Worm (Caenorhabditis elegans): ENCODE measurements around the gene aat-6.
"Not testable (repeated sequence)": the region's sequence is repeated elsewhere in the genome, so short reads cannot be mapped to it uniquely, and the experiment has no call there.

- TF ChIP-seq klf-2 (GFP tag; conservative IDR thresholded peaks at IDR 0.05); T22C8.4 (GFP tag; IDR thresholded peaks at IDR 0.05); ref-1 (GFP tag; conservative IDR thresholded peaks at IDR 0.05); ztf-23 (GFP tag; IDR thresholded peaks at IDR 0.05): not testable (repeated sequence)
These were observed 13.2 kb upstream of the aat-6 start, which contains the start of gene col-157 for ce11 chrV:11483580-11484092.
